Fruit fly (Drosophila melanogaster) whole organism, prepupa: ENCODE data around the gene Mesh1.

Experiments
- Blimp-1 ChIP-seq: fragments of 200-800 bp; sonication (Bioruptor generic); optimal IDR thresholded peaks from 3 replicates; lab custom pipeline; 2017; ENCODE audit warnings: missing biosample characterization, missing genetic modification characterization, mild to moderate bottlenecking, moderate library complexity, missing genetic modification reagents
- CG11294 ChIP-seq: fragments of 200-800 bp; sonication (Bioruptor generic); IDR thresholded peaks from 2 replicates; pipeline ENCODE4 v1.3.6; 2022; ENCODE audit warnings: missing biosample characterization, missing genetic modification characterization
- CG11762 ChIP-seq: fragments of 200-800 bp; sonication (Bioruptor generic); optimal IDR thresholded peaks from 3 replicates; lab custom pipeline; 2016; ENCODE audit warnings: missing biosample characterization, missing genetic modification characterization; ENCODE audit not compliant: insufficient read depth
- CG11902 ChIP-seq: fragments of 200-800 bp; sonication (Bioruptor generic); optimal IDR thresholded peaks from 3 replicates; lab custom pipeline; 2016; ENCODE audit warnings: missing biosample characterization, missing genetic modification characterization
- CG15336 ChIP-seq: fragments of 200-800 bp; sonication (Bioruptor generic); IDR thresholded peaks from 2 replicates; pipeline ENCODE4 v1.3.6; 2022; ENCODE audit warnings: missing biosample characterization, missing genetic modification characterization
- CG1621 ChIP-seq: fragments of 200-800 bp; sonication (Bioruptor generic); optimal IDR thresholded peaks from 3 replicates; lab custom pipeline; 2018; ENCODE audit warnings: missing biosample characterization, mild to moderate bottlenecking, missing genetic modification characterization
- CG32006 ChIP-seq: fragments of 200-800 bp; sonication (Bioruptor generic); optimal IDR thresholded peaks from 3 replicates; lab custom pipeline; 2017; ENCODE audit warnings: missing biosample characterization, mild to moderate bottlenecking, missing genetic modification characterization
- CG34406 ChIP-seq: fragments of 200-800 bp; sonication (Bioruptor generic); optimal IDR thresholded peaks from 3 replicates; lab custom pipeline; 2016; ENCODE audit warnings: missing biosample characterization, missing genetic modification characterization
- CG3919 ChIP-seq: fragments of 200-800 bp; sonication (Bioruptor generic); optimal IDR thresholded peaks from 3 replicates; lab custom pipeline; 2016; ENCODE audit warnings: missing biosample characterization, missing genetic modification characterization
- CG4318 ChIP-seq: fragments of 200-800 bp; sonication (Bioruptor generic); optimal IDR thresholded peaks from 3 replicates; lab custom pipeline; 2017; ENCODE audit warnings: missing biosample characterization, mild to moderate bottlenecking, missing genetic modification characterization
- CG8119 ChIP-seq: fragments of 200-800 bp; sonication (Bioruptor generic); IDR thresholded peaks from 3 replicates; pipeline ENCODE4 v1.3.6; 2022; ENCODE audit warnings: missing biosample characterization, missing genetic modification characterization
- CG8319 ChIP-seq: fragments of 200-800 bp; sonication (Bioruptor generic); optimal IDR thresholded peaks from 3 replicates; lab custom pipeline; 2016; ENCODE audit warnings: missing biosample characterization, missing genetic modification characterization
- CG8632 ChIP-seq: fragments of 200-800 bp; sonication (Bioruptor generic); optimal IDR thresholded peaks from 3 replicates; lab custom pipeline; 2016; ENCODE audit warnings: missing biosample characterization, missing genetic modification characterization
- Eip75B ChIP-seq: fragments of 200-800 bp; sonication (Bioruptor generic); optimal IDR thresholded peaks from 3 replicates; lab custom pipeline; 2016; ENCODE audit warnings: missing biosample characterization, missing genetic modification characterization
- Eip78C ChIP-seq: fragments of 200-800 bp; sonication (Bioruptor generic); peaks from one replicate; lab custom pipeline; 2016; ENCODE audit warnings: missing biosample characterization, missing genetic modification characterization
- Eip93F ChIP-seq: fragments of 200-800 bp; sonication (Bioruptor generic); optimal IDR thresholded peaks from 2 replicates; lab custom pipeline; 2016; ENCODE audit warnings: missing biosample characterization, mild to moderate bottlenecking, missing genetic modification characterization
- Ets21C ChIP-seq: fragments of 200-800 bp; sonication (Bioruptor generic); optimal IDR thresholded peaks from 3 replicates; lab custom pipeline; 2016; ENCODE audit warnings: missing biosample characterization, missing genetic modification characterization
- Ets96B ChIP-seq: fragments of 200-800 bp; optimal IDR thresholded peaks from 2 replicates; lab custom pipeline; 2019; ENCODE audit warnings: missing biosample characterization, mild to moderate bottlenecking, missing genetic modification characterization, moderate library complexity
- Hr38 ChIP-seq: sonication (Bioruptor generic); optimal IDR thresholded peaks from 2 replicates; lab custom pipeline; 2016; ENCODE audit warnings: missing biosample characterization, missing genetic modification characterization
- Hr4 ChIP-seq: fragments of 200-800 bp; sonication (Bioruptor generic); optimal IDR thresholded peaks from 3 replicates; lab custom pipeline; 2016; ENCODE audit warnings: missing biosample characterization, missing genetic modification characterization
- Lpt ChIP-seq: fragments of 200-800 bp; sonication (Bioruptor generic); optimal IDR thresholded peaks from 3 replicates; lab custom pipeline; 2016; ENCODE audit warnings: missing biosample characterization, missing genetic modification characterization
- Met ChIP-seq: fragments of 200-800 bp; sonication (Bioruptor generic); optimal IDR thresholded peaks from 3 replicates; lab custom pipeline; 2016; ENCODE audit warnings: missing biosample characterization, missing genetic modification characterization
- Sox14 ChIP-seq: fragments of 200-800 bp; sonication (Bioruptor generic); optimal IDR thresholded peaks from 3 replicates; lab custom pipeline; 2016; ENCODE audit warnings: missing biosample characterization, missing genetic modification characterization
- achi ChIP-seq: fragments of 200-800 bp; sonication (Bioruptor generic); optimal IDR thresholded peaks from 3 replicates; lab custom pipeline; 2016; ENCODE audit warnings: missing biosample characterization, missing genetic modification characterization
- acj6 ChIP-seq: fragments of 200-800 bp; sonication (Bioruptor generic); optimal IDR thresholded peaks from 3 replicates; lab custom pipeline; 2016; ENCODE audit warnings: missing biosample characterization, missing genetic modification characterization
- cyc ChIP-seq: fragments of 200-800 bp; sonication (Bioruptor generic); optimal IDR thresholded peaks from 3 replicates; lab custom pipeline; 2016; ENCODE audit warnings: missing biosample characterization, missing genetic modification characterization
- eg ChIP-seq: fragments of 200-800 bp; sonication (Bioruptor generic); IDR thresholded peaks from 3 replicates; pipeline ENCODE4 v1.3.6; 2022; ENCODE audit warnings: missing biosample characterization, missing genetic modification characterization
- fkh ChIP-seq: fragments of 200-800 bp; sonication (Bioruptor generic); optimal IDR thresholded peaks from 3 replicates; lab custom pipeline; 2017; ENCODE audit warnings: missing biosample characterization, mild to moderate bottlenecking, missing genetic modification characterization, moderate library complexity
- net ChIP-seq: fragments of 200-800 bp; sonication (Bioruptor generic); optimal IDR thresholded peaks from 3 replicates; lab custom pipeline; 2016; ENCODE audit warnings: missing biosample characterization, missing genetic modification characterization
- pdm3 ChIP-seq: fragments of 200-800 bp; sonication (Bioruptor generic); optimal IDR thresholded peaks from 3 replicates; lab custom pipeline; 2016; ENCODE audit warnings: missing biosample characterization, missing genetic modification characterization
- spab ChIP-seq: fragments of 200-800 bp; sonication (Bioruptor generic); optimal IDR thresholded peaks from 2 replicates; lab custom pipeline; 2017; ENCODE audit warnings: missing biosample characterization, mild to moderate bottlenecking, missing genetic modification characterization, missing genetic modification reagents
- svp ChIP-seq: fragments of 200-800 bp; sonication (Bioruptor generic); peaks from one replicate; lab custom pipeline; 2016; ENCODE audit warnings: missing biosample characterization, missing genetic modification characterization
- topi ChIP-seq: fragments of 200-800 bp; sonication (Bioruptor generic); optimal IDR thresholded peaks from 3 replicates; lab custom pipeline; 2016; ENCODE audit warnings: missing biosample characterization, missing genetic modification characterization
- vri ChIP-seq: fragments of 200-800 bp; sonication (Bioruptor generic); optimal IDR thresholded peaks from 3 replicates; lab custom pipeline; 2016; ENCODE audit warnings: missing biosample characterization, mild to moderate bottlenecking, missing genetic modification characterization

Mesh1 gene

DNA sequence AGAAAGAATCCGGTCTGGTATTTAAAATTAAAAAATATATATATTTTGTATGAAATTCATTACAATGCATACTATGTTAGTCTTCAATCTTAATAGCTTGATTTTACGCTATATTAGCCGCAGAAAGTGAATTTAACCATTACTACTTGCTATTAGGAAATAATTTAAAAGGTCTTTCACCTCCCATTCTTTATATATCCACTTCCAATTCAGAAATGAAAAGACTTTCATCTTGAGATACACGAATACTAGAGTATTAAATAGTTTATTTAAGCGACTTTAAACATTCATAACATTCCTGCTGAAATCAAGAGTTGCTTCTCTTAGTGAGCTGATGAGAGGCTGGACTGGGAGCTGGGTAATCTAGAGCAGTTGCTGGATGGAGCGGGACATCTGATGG, 42.4 kb upstream of the Mesh1 start, which contains the start of gene CG31445:
TSS of gene CG31445 (minus strand) at position 101 of the 400 bp plus-strand sequence.
- no peak for TF ChIP-seq eg
- TF ChIP-seq svp (GFP tag; lab: Kevin White, UChicago): peak; percentile 9

DNA sequence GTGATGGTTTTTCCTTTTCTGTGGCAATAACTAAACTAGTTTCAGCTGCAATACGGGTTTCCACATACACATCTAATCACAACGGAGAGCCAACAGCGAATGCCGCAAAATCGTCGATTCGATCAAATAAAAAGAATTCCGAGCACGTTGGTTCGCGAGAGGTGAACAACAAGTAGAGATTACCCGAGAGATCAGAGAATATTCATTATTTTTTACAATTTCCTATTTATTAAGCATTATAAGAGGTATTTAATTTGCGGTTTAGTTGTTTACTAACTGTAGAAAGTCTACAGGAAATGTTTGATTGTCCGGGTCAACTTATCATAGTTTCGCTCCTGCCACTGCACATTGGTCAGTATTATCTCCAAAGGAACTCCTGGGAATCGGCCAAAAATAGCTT, 36.3 kb upstream of the Mesh1 start, which contains the start of gene CG11951:
TSS of gene CG11951 (minus strand) at position 101 of the 400 bp plus-strand sequence.
- TF ChIP-seq svp (GFP tag; lab: Kevin White, UChicago) (peak; percentile 67), CG8319 (no peak)

DNA sequence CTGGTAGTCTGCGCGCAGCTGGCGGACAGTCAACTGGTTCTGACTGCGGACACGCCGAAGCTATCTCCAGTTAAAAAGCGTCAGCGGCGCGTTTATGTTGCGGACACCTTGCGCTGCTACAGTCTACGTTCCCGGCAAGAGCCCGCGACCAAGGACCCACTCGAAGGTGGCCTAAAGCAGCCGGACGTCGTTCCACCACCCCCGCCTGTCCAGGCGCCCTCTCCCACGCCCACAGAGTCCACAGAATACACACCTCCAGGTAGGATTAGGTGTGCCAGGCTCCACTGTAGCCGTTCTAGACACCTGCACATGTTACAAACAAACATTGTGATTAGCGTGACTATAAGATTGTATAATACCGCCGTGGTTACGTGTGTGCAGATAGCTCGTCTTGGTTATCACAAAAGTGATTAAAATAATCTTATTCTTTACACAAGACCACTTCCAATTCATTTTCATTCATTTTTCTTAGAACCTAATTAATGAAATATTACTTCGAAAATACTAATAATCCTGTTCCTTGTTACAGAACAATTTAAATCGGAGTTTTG, 28.3 kb upstream of the Mesh1 start:
- no peak for TF ChIP-seq achi (GFP tag; lab: Kevin White, UChicago)
- TF ChIP-seq acj6 (GFP tag; lab: Kevin White, UChicago): no peak
- TF ChIP-seq CG1621 (tag; lab: Kevin White, UChicago): no peak
- peak; percentile 77 for TF ChIP-seq vri
- TF ChIP-seq cyc (GFP tag; lab: Kevin White, UChicago): no peak

DNA sequence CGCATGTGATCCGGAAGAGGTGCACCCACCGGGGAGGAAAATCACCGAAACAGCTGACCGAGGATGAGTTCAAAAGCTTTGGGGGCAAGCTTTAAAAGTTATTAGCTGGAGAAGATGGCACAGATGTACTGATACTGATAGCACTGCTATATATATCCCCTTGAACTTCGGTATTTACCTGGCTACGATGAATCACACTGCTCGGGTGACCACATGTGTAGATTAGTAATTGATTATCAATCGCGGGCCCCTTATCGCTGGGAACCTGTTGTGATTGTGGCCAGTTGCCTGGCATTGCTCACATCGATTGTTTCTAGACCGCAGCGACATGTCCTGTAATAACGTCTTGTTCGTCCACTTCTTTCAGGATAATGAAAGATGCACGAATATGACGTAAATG, 27.6 kb upstream of the Mesh1 start:
- TF ChIP-seq vri (peak; percentile 20), CG11762 (GFP tag; lab: Kevin White, UChicago) (no peak), Lpt (GFP tag; lab: Kevin White, UChicago) (no peak)

DNA sequence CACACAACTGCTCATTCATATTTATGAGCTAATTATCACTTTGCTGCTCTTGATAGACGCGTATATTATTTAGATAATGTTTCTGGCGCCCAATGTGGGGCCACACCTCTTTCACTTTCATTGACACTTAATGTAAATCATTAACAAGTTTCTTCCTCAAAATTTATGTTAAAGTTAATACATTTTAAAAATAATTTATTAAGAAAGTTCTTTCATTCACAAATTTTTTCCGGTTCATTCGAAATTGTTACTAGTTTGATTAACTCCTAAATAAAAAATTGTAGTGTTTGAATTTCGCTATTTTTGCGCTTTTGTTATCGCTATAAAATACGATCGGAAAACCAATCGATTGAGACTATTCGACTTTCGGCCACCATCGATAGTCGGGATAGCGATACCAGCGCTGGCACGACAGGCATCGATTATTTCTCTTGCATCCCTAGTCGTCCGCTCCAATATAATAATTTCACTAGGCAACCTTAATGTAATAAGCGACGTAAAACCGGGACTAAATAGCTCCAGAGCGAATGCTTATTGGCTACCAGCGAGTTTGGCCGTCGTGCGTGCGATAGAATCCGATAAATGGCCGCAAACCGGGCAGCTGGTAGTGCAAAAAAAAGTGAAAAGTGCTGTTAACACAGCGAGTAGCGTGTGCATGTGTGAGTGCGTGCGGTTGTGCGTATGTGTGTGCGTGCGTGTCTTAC, 26.6 kb upstream of the Mesh1 start, which contains the start of gene Usp1:
TSS of gene Usp1 (plus strand) at position 417 of the 704 bp plus-strand sequence.
- no peak for TF ChIP-seq net (GFP tag; lab: Kevin White, UChicago)
- TF ChIP-seq Sox14 (GFP tag; lab: Kevin White, UChicago): no peak
- no peak for TF ChIP-seq pdm3 (GFP tag; lab: Kevin White, UChicago)
- TF ChIP-seq Ets21C (GFP tag; lab: Kevin White, UChicago): no peak
- peak; percentile 26 for TF ChIP-seq fkh (GFP tag; lab: Kevin White, UChicago)
- TF ChIP-seq Blimp-1 (GFP tag; lab: Kevin White, UChicago): peak; percentile 73
- TF ChIP-seq, all 60 proteins: peak for 2

DNA sequence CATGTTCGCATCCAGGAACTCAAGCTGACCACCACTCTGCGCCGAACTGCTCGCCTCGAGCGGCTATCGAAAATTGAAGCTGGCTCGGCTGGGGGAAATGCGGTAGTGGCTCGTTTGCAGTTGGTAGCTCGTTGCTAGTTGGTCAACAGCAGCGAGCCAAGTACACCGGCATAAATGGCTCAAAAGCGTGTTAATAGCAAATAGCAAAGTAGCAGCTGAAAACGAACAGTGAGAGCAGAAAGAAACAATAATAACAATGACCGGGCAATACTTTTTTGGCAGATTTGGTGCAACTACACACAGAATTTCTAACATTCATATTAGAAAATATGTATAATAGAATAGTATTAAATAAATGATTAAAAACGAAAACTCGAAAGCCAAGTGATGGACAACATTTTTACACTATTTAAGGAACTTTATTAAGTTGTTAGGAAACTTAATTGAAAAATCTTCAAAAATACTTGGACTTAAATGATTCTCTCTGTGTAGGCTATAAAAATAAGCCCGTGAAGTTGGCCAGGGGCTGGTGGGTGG, 25.4 kb upstream of the Mesh1 start, which contains the start of gene CG14507:
TSS of gene CG14507 (minus strand) at position 51 of the 537 bp plus-strand sequence.
- TF ChIP-seq CG8119 (peak; percentile 69), Eip93F (GFP tag; lab: Kevin White, UChicago) (no peak), CG15336 (GFP tag; lab: Robert Waterston, UW) (peak; percentile 74), eg (peak; percentile 25; the same call in 1 of the 3 replicates)
- TF ChIP-seq, all 60 proteins: peak for 3

DNA sequence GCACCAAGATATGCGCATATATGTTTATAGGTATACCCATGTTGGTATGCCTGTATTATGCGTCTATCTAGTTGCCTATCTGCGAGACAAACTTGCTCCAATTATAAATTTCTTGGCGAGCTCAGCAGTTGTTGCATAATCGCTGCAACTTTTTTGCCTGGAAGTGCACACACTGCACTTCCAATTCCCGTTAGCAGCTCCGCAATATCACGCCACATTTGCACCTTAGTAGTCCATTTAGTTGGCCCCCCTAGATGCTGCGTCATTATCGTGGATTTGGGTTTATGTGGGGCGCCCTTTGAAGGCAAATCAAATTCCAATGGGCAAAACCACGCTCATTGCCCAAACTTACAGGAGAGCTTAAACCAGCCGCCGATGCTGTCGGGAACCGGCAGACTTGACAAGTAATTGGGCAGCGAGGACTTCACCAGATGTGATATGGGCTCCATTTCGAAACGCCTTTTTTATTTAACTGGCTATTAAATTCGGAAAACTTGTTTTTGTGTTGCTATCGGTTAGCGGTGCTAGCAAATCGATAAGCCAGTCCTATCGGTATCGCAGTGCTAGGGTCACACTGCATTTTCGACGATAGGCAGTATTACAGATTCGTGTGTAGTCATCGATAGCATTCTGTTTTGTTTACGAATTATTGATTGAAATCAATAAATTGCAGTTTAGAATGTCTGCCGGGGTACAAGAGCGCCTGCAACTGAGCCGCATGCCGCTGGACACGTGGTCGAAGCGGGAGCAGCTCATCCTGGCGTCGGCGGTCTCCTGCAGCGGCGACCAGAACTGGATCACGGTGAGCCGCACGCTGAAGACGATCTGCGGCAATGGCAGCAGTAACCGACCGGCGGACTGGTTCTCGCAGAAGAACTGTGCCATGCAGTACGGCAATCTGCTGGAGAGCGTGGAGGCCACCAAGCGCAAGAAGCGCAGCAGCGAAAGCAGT, 20.8 kb upstream of the Mesh1 start, which contains the start of the genes Cisd2 and Brd8:
TSS of gene Cisd2 (minus strand) at position 538 of the 952 bp plus-strand sequence.
TSS of gene Brd8 (plus strand) at position 595 of the 952 bp plus-strand sequence.
- TF ChIP-seq CG32006 (GFP tag; lab: Kevin White, UChicago) (no peak), acj6 (GFP tag; lab: Kevin White, UChicago) (no peak), CG11294 (GFP tag; lab: Robert Waterston, UW) (no peak), Eip75B (GFP tag; lab: Kevin White, UChicago) (no peak), CG8632 (GFP tag; lab: Kevin White, UChicago) (no peak), spab (GFP tag; lab: Kevin White, UChicago) (no peak), Met (GFP tag; lab: Kevin White, UChicago) (no peak), CG8119 (no peak), Ets21C (GFP tag; lab: Kevin White, UChicago) (no peak), Eip93F (GFP tag; lab: Kevin White, UChicago) (no peak), Hr38 (GFP tag; lab: Kevin White, UChicago) (no peak), CG34406 (GFP tag; lab: Kevin White, UChicago) (no peak), CG3919 (GFP tag; lab: Kevin White, UChicago) (no peak), Sox14 (GFP tag; lab: Kevin White, UChicago) (no peak), Hr4 (no peak), CG8319 (no peak), CG15336 (GFP tag; lab: Robert Waterston, UW) (no peak), Ets96B (no peak), Blimp-1 (GFP tag; lab: Kevin White, UChicago) (no peak), Eip78C (GFP tag; lab: Kevin White, UChicago) (peak; percentile 48), CG11902 (GFP tag; lab: Kevin White, UChicago) (no peak), CG4318 (no peak), topi (no peak), vri (peak; percentile 10)
